Worm (Caenorhabditis elegans): ENCODE data around the gene nft-1.

ce11 chrIII:11874242-11874641, 49.4 kb upstream of the nft-1 start:
- TF ChIP-seq hrde-1 (tag; optimal IDR thresholded peaks at IDR 0.05; ENCODE audit: borderline replicate concordance): no peak
- TF ChIP-seq repo-1 (tag; optimal IDR thresholded peaks at IDR 0.05): no peak
